Fruit fly (Drosophila melanogaster) whole organism, embryonic: Measurements from ENCODE around the gene CG6296.

ENCODE experiments used
- Ada2b ChIP-seq: fragments of 200-800 bp; sonication (Bioruptor generic); IDR thresholded peaks from 2 replicates; pipeline ENCODE4 v1.3.6; 2022; ENCODE audit warnings: missing biosample characterization, missing genetic modification characterization
- Adf1 ChIP-seq: fragments of 200-800 bp; sonication (Bioruptor generic); IDR thresholded peaks from 2 replicates; pipeline ENCODE4 v1.3.6; 2022; ENCODE audit warnings: missing biosample characterization, missing genetic modification characterization
- Aef1 ChIP-seq: fragments of 200-800 bp; sonication (Bioruptor generic); IDR thresholded peaks from 3 replicates; pipeline ENCODE4 v1.3.6; 2022; ENCODE audit warnings: missing biosample characterization, missing genetic modification characterization
- CG10959 ChIP-seq: fragments of 200-800 bp; sonication (Bioruptor generic); IDR thresholded peaks from 2 replicates; pipeline ENCODE4 v1.3.6; 2022; ENCODE audit warnings: missing biosample characterization, missing genetic modification characterization
- CG11247 ChIP-seq: fragments of 200-800 bp; sonication (Bioruptor generic); IDR thresholded peaks from 2 replicates; pipeline ENCODE4 v1.3.6; 2022; ENCODE audit warnings: missing biosample characterization, missing genetic modification characterization
- CG11696 ChIP-seq: fragments of 200-800 bp; sonication (Bioruptor generic); IDR thresholded peaks from 2 replicates; pipeline ENCODE4 v1.3.6; 2022; ENCODE audit warnings: missing biosample characterization, missing genetic modification characterization
- CG12104 ChIP-seq: fragments of 200-800 bp; sonication (Bioruptor generic); optimal IDR thresholded peaks from 3 replicates; lab custom pipeline; 2016; ENCODE audit warnings: missing biosample characterization, missing genetic modification characterization
- CG13296 ChIP-seq: fragments of 200-800 bp; sonication (Bioruptor generic); optimal IDR thresholded peaks from 3 replicates; lab custom pipeline; 2018; ENCODE audit warnings: missing biosample characterization, mild to moderate bottlenecking, missing genetic modification characterization
- CG14441 ChIP-seq: fragments of 200-800 bp; sonication (Bioruptor generic); IDR thresholded peaks from 2 replicates; pipeline ENCODE4 v1.3.6; 2022; ENCODE audit warnings: missing biosample characterization, missing genetic modification characterization
- CG15269 ChIP-seq: fragments of 200-800 bp; sonication (Bioruptor generic); optimal IDR thresholded peaks from 2 replicates; lab custom pipeline; 2018; ENCODE audit warnings: missing biosample characterization, mild to moderate bottlenecking, missing genetic modification characterization, moderate library complexity
- CG17359 ChIP-seq: fragments of 200-800 bp; sonication (Bioruptor generic); optimal IDR thresholded peaks from 3 replicates; lab custom pipeline; 2018; ENCODE audit warnings: missing biosample characterization, mild to moderate bottlenecking, missing genetic modification characterization, moderate library complexity
- CG17802 ChIP-seq: fragments of 200-800 bp; sonication (Bioruptor generic); optimal IDR thresholded peaks from 2 replicates; lab custom pipeline; 2018; ENCODE audit warnings: missing biosample characterization, mild to moderate bottlenecking, missing genetic modification characterization, moderate library complexity
- CG2120 ChIP-seq: fragments of 200-800 bp; sonication (Bioruptor generic); optimal IDR thresholded peaks from 3 replicates; lab custom pipeline; 2016; ENCODE audit warnings: missing biosample characterization, missing genetic modification characterization
- CG2712 ChIP-seq: fragments of 200-800 bp; optimal IDR thresholded peaks from 3 replicates; lab custom pipeline; 2019; ENCODE audit warnings: missing biosample characterization, mild to moderate bottlenecking, missing genetic modification characterization, moderate library complexity
- CG31441 ChIP-seq: fragments of 200-800 bp; sonication (Bioruptor generic); IDR thresholded peaks from 2 replicates; pipeline ENCODE4 v1.3.6; 2022; ENCODE audit warnings: missing biosample characterization, missing genetic modification characterization
- CG32767 ChIP-seq: fragments of 200-800 bp; sonication (Bioruptor generic); IDR thresholded peaks from 2 replicates; pipeline ENCODE4 v1.3.6; 2022; ENCODE audit warnings: missing biosample characterization, missing genetic modification characterization
- CG3995 ChIP-seq: fragments of 200-800 bp; sonication (Bioruptor generic); optimal IDR thresholded peaks from 3 replicates; lab custom pipeline; 2016; ENCODE audit warnings: missing biosample characterization, missing genetic modification characterization
- CG42726 ChIP-seq: fragments of 200-800 bp; sonication (Bioruptor generic); IDR thresholded peaks from 2 replicates; pipeline ENCODE4 v1.3.6; 2022; ENCODE audit warnings: missing biosample characterization, missing genetic modification characterization; ENCODE audit not compliant: partially characterized antibody
- CG8944 ChIP-seq: fragments of 200-800 bp; sonication (Bioruptor generic); optimal IDR thresholded peaks from 3 replicates; lab custom pipeline; 2016; ENCODE audit warnings: missing biosample characterization, missing genetic modification characterization
- CG9932 ChIP-seq: fragments of 200-800 bp; sonication (Bioruptor generic); IDR thresholded peaks from 2 replicates; pipeline ENCODE4 v1.3.6; 2022; ENCODE audit warnings: missing biosample characterization, missing genetic modification characterization
- CkIIα-i1 ChIP-seq: fragments of 200-800 bp; sonication (Bioruptor generic); IDR thresholded peaks from 2 replicates; pipeline ENCODE4 v1.3.6; 2022; ENCODE audit warnings: missing biosample characterization, missing genetic modification characterization
- Deaf1 ChIP-seq: fragments of 200-800 bp; optimal IDR thresholded peaks from 3 replicates; lab custom pipeline; 2019; ENCODE audit warnings: missing biosample characterization, mild to moderate bottlenecking, missing genetic modification characterization, moderate library complexity
- Dek ChIP-seq: fragments of 200-800 bp; sonication (Bioruptor generic); optimal IDR thresholded peaks from 3 replicates; lab custom pipeline; 2019; ENCODE audit warnings: missing biosample characterization, mild to moderate bottlenecking, missing genetic modification characterization, moderate library complexity
- E2f1 ChIP-seq: fragments of 200-800 bp; sonication (Bioruptor generic); IDR thresholded peaks from 2 replicates; pipeline ENCODE4 v1.3.6; 2022; ENCODE audit warnings: missing biosample characterization, missing genetic modification characterization
- Eip74EF ChIP-seq, 2 experiments: fragments of 200-800 bp in 1 of 2; fragments of >200 bp in 1 of 2; sonication (Bioruptor generic) in 1 of 2; optimal IDR thresholded peaks; 2 replicates each; lab custom pipeline; 2017 to 2019; ENCODE audit warnings: missing biosample characterization in 2 of 2, missing genetic modification characterization in 2 of 2, mild to moderate bottlenecking in 1 of 2, moderate library complexity in 1 of 2
- Ets65A ChIP-seq: fragments of 200-800 bp; sonication (Bioruptor generic); peaks from one replicate; lab custom pipeline; 2016; ENCODE audit warnings: missing biosample characterization, missing genetic modification characterization
- Gug ChIP-seq: fragments of 200-800 bp; sonication (Bioruptor generic); IDR thresholded peaks from 4 replicates; pipeline ENCODE4 v1.3.6; 2022; ENCODE audit warnings: missing biosample characterization, missing genetic modification characterization
- HmgD ChIP-seq: fragments of 200-800 bp; sonication (Bioruptor generic); optimal IDR thresholded peaks from 3 replicates; lab custom pipeline; 2016; ENCODE audit warnings: missing biosample characterization, missing genetic modification characterization
- Jarid2 ChIP-seq: fragments of 200-800 bp; sonication (Bioruptor generic); optimal IDR thresholded peaks from 3 replicates; lab custom pipeline; 2017; ENCODE audit warnings: mild to moderate bottlenecking, missing biosample characterization, missing genetic modification reagents, missing genetic modification characterization
- Mrtf ChIP-seq: fragments of 200-800 bp; sonication (Bioruptor generic); IDR thresholded peaks from 3 replicates; pipeline ENCODE4 v1.3.6; 2022; ENCODE audit warnings: missing biosample characterization, missing genetic modification characterization
- al ChIP-seq: fragments of 200-800 bp; sonication (Bioruptor generic); IDR thresholded peaks from 2 replicates; pipeline ENCODE4 v1.3.6; 2022; ENCODE audit warnings: missing biosample characterization, missing genetic modification characterization
- ara ChIP-seq: fragments of 200-800 bp; sonication (Bioruptor generic); IDR thresholded peaks from 2 replicates; pipeline ENCODE4 v1.3.6; 2022; ENCODE audit warnings: missing biosample characterization, missing genetic modification characterization
- chn ChIP-seq: fragments of 200-800 bp; sonication (Bioruptor generic); optimal IDR thresholded peaks from 2 replicates; lab custom pipeline; 2016; ENCODE audit warnings: missing biosample characterization, missing genetic modification characterization
- corto ChIP-seq: fragments of 200-800 bp; sonication (Bioruptor generic); optimal IDR thresholded peaks from 2 replicates; lab custom pipeline; 2016; ENCODE audit warnings: missing biosample characterization, mild to moderate bottlenecking, missing genetic modification characterization, moderate library complexity
- danr ChIP-seq: fragments of 200-800 bp; sonication (Bioruptor generic); IDR thresholded peaks from 2 replicates; pipeline ENCODE4 v1.3.6; 2022; ENCODE audit warnings: missing biosample characterization, missing genetic modification characterization
- ems ChIP-seq: fragments of 200-800 bp; sonication (Bioruptor generic); optimal IDR thresholded peaks from 3 replicates; lab custom pipeline; 2016; ENCODE audit warnings: missing biosample characterization, missing genetic modification characterization
- eve ChIP-seq, 2 experiments: fragments of >200 bp; optimal IDR thresholded peaks; 2 replicates each; lab custom pipeline; 2017; ENCODE audit warnings: missing biosample characterization in 2 of 2, missing genetic modification characterization in 2 of 2
- gsb ChIP-seq: fragments of 200-800 bp; sonication (Bioruptor generic); IDR thresholded peaks from 2 replicates; pipeline ENCODE4 v1.3.6; 2022; ENCODE audit warnings: missing biosample characterization, missing genetic modification characterization
- her ChIP-seq: fragments of 200-800 bp; sonication (Bioruptor generic); optimal IDR thresholded peaks from 2 replicates; lab custom pipeline; 2016; ENCODE audit warnings: missing biosample characterization, missing genetic modification characterization
- nom ChIP-seq: fragments of 200-800 bp; sonication (Bioruptor generic); optimal IDR thresholded peaks from 2 replicates; lab custom pipeline; 2017; ENCODE audit warnings: missing biosample characterization, missing genetic modification characterization, mild to moderate bottlenecking, moderate library complexity, missing genetic modification reagents
- pan ChIP-seq, 4 experiments: fragments of >200 bp in 3 of 4; fragments of 200-800 bp in 1 of 4; sonication (Bioruptor generic) in 1 of 4; optimal IDR thresholded peaks in 3 of 4; IDR thresholded peaks in 1 of 4; 2 replicates each; pipeline versions ENCODE4 v1.3.6 to Lab custom; 2017 to 2022; ENCODE audit warnings: missing biosample characterization in 2 of 4, missing genetic modification characterization in 2 of 4, mixed read lengths in 1 of 4
- pho ChIP-seq: fragments of 200-800 bp; sonication (Bioruptor generic); optimal IDR thresholded peaks from 2 replicates; lab custom pipeline; 2016; ENCODE audit warnings: missing biosample characterization, missing genetic modification characterization
- phol ChIP-seq: fragments of 200-800 bp; sonication (Bioruptor generic); optimal IDR thresholded peaks from 3 replicates; lab custom pipeline; 2018; ENCODE audit warnings: missing biosample characterization, mild to moderate bottlenecking, missing genetic modification characterization, moderate library complexity
- prd ChIP-seq, 3 experiments: fragments of >200 bp in 2 of 3; fragments of 200-800 bp in 1 of 3; sonication (Bioruptor generic) in 1 of 3; optimal IDR thresholded peaks in 2 of 3; IDR thresholded peaks in 1 of 3; 2 replicates in 2 of 3; 3 replicates in 1 of 3; pipeline versions ENCODE4 v1.3.6 to Lab custom; 2017 to 2022; ENCODE audit warnings: missing biosample characterization in 1 of 3, missing genetic modification characterization in 1 of 3
- sna ChIP-seq: fragments of 200-800 bp; sonication (Bioruptor generic); IDR thresholded peaks from 2 replicates; pipeline ENCODE4 v1.3.6; 2022; ENCODE audit warnings: missing biosample characterization, missing genetic modification characterization; ENCODE audit not compliant: partially characterized antibody
- sob ChIP-seq: fragments of 200-800 bp; sonication (Bioruptor generic); IDR thresholded peaks from 2 replicates; pipeline ENCODE4 v1.3.6; 2022; ENCODE audit warnings: missing biosample characterization, missing genetic modification characterization
- sr ChIP-seq: fragments of 200-800 bp; sonication (Bioruptor generic); IDR thresholded peaks from 3 replicates; pipeline ENCODE4 v1.3.6; 2022; ENCODE audit warnings: missing biosample characterization, missing genetic modification characterization
- tgo ChIP-seq: fragments of 200-800 bp; sonication (Bioruptor generic); IDR thresholded peaks from 3 replicates; pipeline ENCODE4 v1.3.6; 2022; ENCODE audit warnings: missing biosample characterization, missing genetic modification characterization

Gene CG6296

dm6 chr3R:26989802-26990509 is 15.3 kb downstream of the CG6296 start, which contains the start of gene CG31076 (continued):
- peak; percentile 32; the same call in 1 of the 2 replicates for TF ChIP-seq E2f1 (GFP tag; lab: Robert Waterston, UW)
- TF ChIP-seq CG12104 = no peak
- TF ChIP-seq ara = no peak
- no peak for TF ChIP-seq CG11696 (GFP tag; lab: Robert Waterston, UW)
- no peak for TF ChIP-seq gsb (GFP tag; lab: Robert Waterston, UW)
- no peak for TF ChIP-seq pan (optimal IDR thresholded peaks at IDR 0.05; lab: Kevin White, UChicago)
- TF ChIP-seq pan (GFP tag; optimal IDR thresholded peaks at IDR 0.05 in 1 of 2, IDR thresholded peaks at IDR 0.05 in 1 of 2) = no peak
- TF ChIP-seq CG11247 (GFP tag; lab: Robert Waterston, UW) = no peak
- TF ChIP-seq ems (GFP tag; lab: Kevin White, UChicago) = no peak
- no peak for TF ChIP-seq nom
- TF ChIP-seq Ets65A (GFP tag; lab: Kevin White, UChicago) = peak; percentile 55
- no peak for TF ChIP-seq Jarid2 (GFP tag; lab: Kevin White, UChicago)
- no peak for TF ChIP-seq Gug (GFP tag; lab: Robert Waterston, UW)
- no peak for TF ChIP-seq Aef1
- TF ChIP-seq CG31441 (GFP tag; lab: Robert Waterston, UW) = peak; percentile 48; the same call in 1 of the 2 replicates
- no peak for TF ChIP-seq pho (GFP tag; lab: Kevin White, UChicago)
- TF ChIP-seq Adf1 (GFP tag; lab: Robert Waterston, UW) = no peak
- no peak for TF ChIP-seq CG14441 (GFP tag; lab: Robert Waterston, UW)
- TF ChIP-seq CG42726 (GFP tag; lab: Robert Waterston, UW) = no peak
- no peak for TF ChIP-seq CG17802 (tag; lab: Kevin White, UChicago)
- TF ChIP-seq CG15269 = peak; percentile 47
- peak; percentile 7 for TF ChIP-seq Dek
- TF ChIP-seq eve (GFP tag; optimal IDR thresholded peaks at IDR 0.05; lab: Kevin White, UChicago) = no peak
- TF ChIP-seq CG10959 (GFP tag; lab: Robert Waterston, UW) = no peak
- no peak for TF ChIP-seq CG17359 (tag; lab: Kevin White, UChicago)
- no peak for TF ChIP-seq chn (GFP tag; lab: Kevin White, UChicago)
- no peak for TF ChIP-seq CG8944 (GFP tag; lab: Kevin White, UChicago)
- TF ChIP-seq HmgD = no peak
- no peak for TF ChIP-seq Ada2b (GFP tag; lab: Robert Waterston, UW)
- peak in 1 of 2 experiments; percentile 12 for TF ChIP-seq Eip74EF (GFP tag; optimal IDR thresholded peaks at IDR 0.05; lab: Kevin White, UChicago)
- no peak for TF ChIP-seq her (GFP tag; lab: Kevin White, UChicago)
- TF ChIP-seq tgo (GFP tag; lab: Robert Waterston, UW) = peak; percentile 46; the same call in 2 of the 3 replicates
- no peak for TF ChIP-seq sr (GFP tag; lab: Robert Waterston, UW)
- TF ChIP-seq, all 482 proteins: peak for 77

- peak; percentile 81 for TF ChIP-seq corto (GFP tag; lab: Kevin White, UChicago)
- peak; percentile 65 for TF ChIP-seq CG2120 (GFP tag; lab: Kevin White, UChicago)
- peak; percentile 86 for TF ChIP-seq CG9932 (GFP tag; lab: Robert Waterston, UW)
- peak; percentile 50; the same call in 1 of the 2 replicates for TF ChIP-seq sob (GFP tag; lab: Robert Waterston, UW)
- TF ChIP-seq danr (GFP tag; lab: Robert Waterston, UW) = no peak
- no peak for TF ChIP-seq sna
- TF ChIP-seq CG3995 = no peak
- TF ChIP-seq CG12104 = peak; percentile 34
- peak; percentile 51 for TF ChIP-seq phol (tag; lab: Kevin White, UChicago)
- TF ChIP-seq CG13296 (GFP tag; lab: Kevin White, UChicago) = peak; percentile 15
- no peak for TF ChIP-seq prd (optimal IDR thresholded peaks at IDR 0.05; lab: Kevin White, UChicago)
- peak; percentile 26; the same call in 1 of the 3 replicates for TF ChIP-seq prd (GFP tag; IDR thresholded peaks at IDR 0.05; lab: Robert Waterston, UW)
- 0 out of 2 replicates have a peak, but pooled peaks have one; percentile 4 for TF ChIP-seq CkIIα-i1 (GFP tag; lab: Robert Waterston, UW)
- peak; percentile 29 for TF ChIP-seq Deaf1 (tag; lab: Kevin White, UChicago)
- TF ChIP-seq Mrtf (GFP tag; lab: Robert Waterston, UW) = peak; percentile 65; the same call in 1 of the 3 replicates
- TF ChIP-seq CG32767 = peak; percentile 49; the same call in 1 of the 2 replicates
- peak; percentile 87 for TF ChIP-seq nom
- TF ChIP-seq CG2712 (tag; lab: Kevin White, UChicago) = peak; percentile 28
- TF ChIP-seq al (GFP tag; lab: Robert Waterston, UW) = 0 out of 2 replicates have a peak, but pooled peaks have one; percentile 35
Observed at dm6 chr3R:26988412-26988981, 16.8 kb downstream of the CG6296 start, which contains the start of gene CG31075. Gene CG31075 (minus strand): TSS chr3R:26988517.
